Fruit fly (Drosophila melanogaster): ENCODE data around the gene amd.

amd gene

dm6 chr2L:19158005-19158666 is 48.2 kb downstream of the amd start (continued):
- TF ChIP-seq CG34406 (GFP tag; optimal IDR thresholded peaks at IDR 0.05) (no peak), Eip93F (GFP tag; optimal IDR thresholded peaks at IDR 0.05) (peak; percentile 29), CG3919 (GFP tag; optimal IDR thresholded peaks at IDR 0.05) (peak; percentile 74), Sox102F (GFP tag; optimal IDR thresholded peaks at IDR 0.05) (peak; percentile 63), CG6792 (GFP tag; optimal IDR thresholded peaks at IDR 0.05) (peak; percentile 26), Blimp-1 (GFP tag; optimal IDR thresholded peaks at IDR 0.05) (no peak), CG32006 (GFP tag; optimal IDR thresholded peaks at IDR 0.05) (no peak), fkh (GFP tag; optimal IDR thresholded peaks at IDR 0.05) (no peak), cyc (GFP tag; optimal IDR thresholded peaks at IDR 0.05) (no peak), CG8319 (GFP tag; optimal IDR thresholded peaks at IDR 0.05) (no peak), CG10631 (GFP tag; optimal IDR thresholded peaks at IDR 0.05) (no peak), CG31627 (GFP tag; optimal IDR thresholded peaks at IDR 0.05) (no peak), Sox15 (GFP tag; optimal IDR thresholded peaks at IDR 0.05) (no peak), Hr39 (GFP tag; optimal IDR thresholded peaks at IDR 0.05) (no peak), CG6276 (GFP tag; optimal IDR thresholded peaks at IDR 0.05) (peak; percentile 30), acj6 (GFP tag; optimal IDR thresholded peaks at IDR 0.05) (no peak), Hr38 (GFP tag; optimal IDR thresholded peaks at IDR 0.05) (no peak), Gug (GFP tag; IDR thresholded peaks at IDR 0.05) (no peak), svp (GFP tag) (peak; percentile 93), CG6808 (GFP tag; optimal IDR thresholded peaks at IDR 0.05) (no peak), Ets96B (tag; optimal IDR thresholded peaks at IDR 0.05) (peak; percentile 19), CG15336 (GFP tag; IDR thresholded peaks at IDR 0.05) (peak; percentile 13; the same call in 1 of the 2 replicates), CG7368 (GFP tag; optimal IDR thresholded peaks at IDR 0.05) (peak; percentile 39), eg (GFP tag; IDR thresholded peaks at IDR 0.05) (peak; percentile 24; the same call in 2 of the 3 replicates), CG6163 (GFP tag; IDR thresholded peaks at IDR 0.05) (peak; percentile 42; the same call in 2 of the 3 replicates), net (GFP tag; optimal IDR thresholded peaks at IDR 0.05) (peak; percentile 61), CG11294 (GFP tag; IDR thresholded peaks at IDR 0.05) (no peak), CG8119 (GFP tag; IDR thresholded peaks at IDR 0.05) (no peak), Lpt (GFP tag; optimal IDR thresholded peaks at IDR 0.05) (peak; percentile 49), dsx (GFP tag; optimal IDR thresholded peaks at IDR 0.05; ENCODE audit: poor library complexity, severe bottlenecking) (no peak), ss (GFP tag; optimal IDR thresholded peaks at IDR 0.05) (peak; percentile 68 to 74), Sox14 (GFP tag; optimal IDR thresholded peaks at IDR 0.05) (peak; percentile 77), CG11762 (GFP tag; optimal IDR thresholded peaks at IDR 0.05; ENCODE audit: insufficient read depth) (no peak), Smox (GFP tag; optimal IDR thresholded peaks at IDR 0.05) (peak; percentile 35), CG6854 (GFP tag; optimal IDR thresholded peaks at IDR 0.05) (peak; percentile 76), esn (GFP tag; optimal IDR thresholded peaks at IDR 0.05) (no peak)

- TF ChIP-seq CG10631 (GFP tag; optimal IDR thresholded peaks at IDR 0.05) (peak; percentile 39), CG31627 (GFP tag; optimal IDR thresholded peaks at IDR 0.05) (peak; percentile 69), CG6792 (GFP tag; optimal IDR thresholded peaks at IDR 0.05) (peak; percentile 45), Sox15 (GFP tag; optimal IDR thresholded peaks at IDR 0.05) (peak; percentile 17), cyc (GFP tag; optimal IDR thresholded peaks at IDR 0.05) (peak; percentile 61), fd85E (GFP tag; optimal IDR thresholded peaks at IDR 0.05) (no peak), net (GFP tag; optimal IDR thresholded peaks at IDR 0.05) (peak; percentile 42), CG15336 (GFP tag; IDR thresholded peaks at IDR 0.05) (peak; percentile 48), CG32006 (GFP tag; optimal IDR thresholded peaks at IDR 0.05) (peak; percentile 75), CG8119 (GFP tag; IDR thresholded peaks at IDR 0.05) (peak; percentile 50; the same call in 2 of the 3 replicates), Lpt (GFP tag; optimal IDR thresholded peaks at IDR 0.05) (no peak), OdsH (GFP tag; optimal IDR thresholded peaks at IDR 0.05) (peak; percentile 71), Hr38 (GFP tag; optimal IDR thresholded peaks at IDR 0.05) (no peak), CG6163 (GFP tag; IDR thresholded peaks at IDR 0.05) (peak; percentile 30; the same call in 1 of the 3 replicates), fd59A (GFP tag; optimal IDR thresholded peaks at IDR 0.05) (no peak), Met (GFP tag; optimal IDR thresholded peaks at IDR 0.05) (peak; percentile 65), acj6 (GFP tag; optimal IDR thresholded peaks at IDR 0.05) (peak; percentile 64), lz (GFP tag; optimal IDR thresholded peaks at IDR 0.05) (peak; percentile 72), CG16779 (tag; optimal IDR thresholded peaks at IDR 0.05) (no peak), CG8632 (GFP tag; optimal IDR thresholded peaks at IDR 0.05) (peak; percentile 56), Eip78C (GFP tag) (peak; percentile 78), fkh (GFP tag; optimal IDR thresholded peaks at IDR 0.05) (peak; percentile 72), Smox (GFP tag; optimal IDR thresholded peaks at IDR 0.05) (peak; percentile 70), dsx (GFP tag; optimal IDR thresholded peaks at IDR 0.05; ENCODE audit: poor library complexity, severe bottlenecking) (peak; percentile 43), achi (GFP tag; optimal IDR thresholded peaks at IDR 0.05) (peak; percentile 69), spab (GFP tag; optimal IDR thresholded peaks at IDR 0.05) (peak; percentile 3)
Measured at dm6 chr2L:19158679-19159551, 49.0 kb downstream of the amd start.
